Worm (Caenorhabditis elegans) whole organism, L1 larva: ENCODE results near the gene aly-1.

Experiments
- C34B4.2 ChIP-seq: sonication (generic microtip); optimal IDR thresholded peaks from 2 replicates; lab custom pipeline; 2017; ENCODE audit warnings: mild to moderate bottlenecking, missing genetic modification characterization, missing compliant biosample characterization
- aly-2 ChIP-seq: fragments of 150-350 bp; optimal IDR thresholded peaks from 2 replicates; lab custom pipeline; 2014; ENCODE audit warnings: missing biosample characterization, missing genetic modification characterization

DNA sequence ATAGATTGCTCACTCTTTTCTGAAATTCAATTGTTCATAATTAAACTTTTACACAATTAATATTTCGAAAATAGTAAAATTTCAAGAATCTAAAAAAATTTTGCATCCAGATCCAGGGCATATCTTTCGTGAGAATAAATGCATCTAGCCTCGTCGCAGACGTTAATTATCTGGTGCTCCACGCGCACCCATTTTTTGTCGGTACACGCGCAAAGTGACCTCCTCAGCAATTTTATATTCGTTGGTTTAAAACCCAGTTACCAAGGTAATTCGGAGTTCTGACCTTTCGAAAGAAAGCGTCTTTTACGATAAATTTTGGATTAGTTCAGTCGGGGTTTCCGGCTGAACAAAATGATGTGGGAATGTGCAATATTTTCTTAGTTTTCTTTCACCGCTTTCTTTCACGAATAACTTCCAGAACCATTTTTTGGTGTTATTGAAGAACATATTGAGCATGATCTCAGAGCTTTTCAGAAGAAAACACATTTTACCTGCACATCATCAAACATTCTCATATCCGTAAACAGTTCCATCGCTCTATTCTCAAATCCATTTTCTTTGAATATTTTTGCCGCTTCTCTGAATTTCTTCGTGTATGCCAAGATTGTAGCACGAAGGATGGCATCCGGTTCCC lies 31.6 kb downstream of the aly-1 start:
- TF ChIP-seq aly-2 (tag; lab: Kevin White, UChicago), result no peak
- TF ChIP-seq C34B4.2, result no peak
